Worm (Caenorhabditis elegans): Measurements from ENCODE around the gene F48G7.7.

The F48G7.7 gene

ce11 chrV:581616-582015 lies 44.6 kb downstream of the F48G7.7 start, which contains the start of gene nstp-7:
nstp-7 (plus strand) TSS chrV:581916.
- TF ChIP-seq Y22D7AL.16 (tag; optimal IDR thresholded peaks at IDR 0.05) = no peak
- TF ChIP-seq tbx-7 (tag; optimal IDR thresholded peaks at IDR 0.05) = no peak
- no peak for TF ChIP-seq sox-4 (tag; optimal IDR thresholded peaks at IDR 0.05)
- TF ChIP-seq ceh-45 (GFP tag; IDR thresholded peaks at IDR 0.05) = no peak
- TF ChIP-seq rnt-1 (tag; optimal IDR thresholded peaks at IDR 0.05) = no peak
- no peak for TF ChIP-seq dmd-4 (tag; optimal IDR thresholded peaks at IDR 0.05; ENCODE audit: borderline replicate concordance)
- TF ChIP-seq K09A11.1 (tag; optimal IDR thresholded peaks at IDR 0.05; ENCODE audit: insufficient read depth) = no peak
- TF ChIP-seq ceh-6 (GFP tag; optimal IDR thresholded peaks at IDR 0.05) = no peak
- no peak for TF ChIP-seq npax-4 (tag; optimal IDR thresholded peaks at IDR 0.05)
- no peak for TF ChIP-seq C08G9.2 (tag; optimal IDR thresholded peaks at IDR 0.05)
- no peak for TF ChIP-seq hlh-13 (GFP tag; optimal IDR thresholded peaks at IDR 0.05)
- TF ChIP-seq F13H6.1 (tag; optimal IDR thresholded peaks at IDR 0.05) = no peak
- TF ChIP-seq ceh-19 (GFP tag; optimal IDR thresholded peaks at IDR 0.05) = no peak
- no peak for TF ChIP-seq unc-55 (GFP tag; optimal IDR thresholded peaks at IDR 0.05)
- TF ChIP-seq pag-3 (tag; optimal IDR thresholded peaks at IDR 0.05; ENCODE audit: borderline replicate concordance) = no peak
- TF ChIP-seq ttx-3 (tag; optimal IDR thresholded peaks at IDR 0.05) = no peak
- TF ChIP-seq pha-4 (tag; optimal IDR thresholded peaks at IDR 0.05) = no peak
- no peak for TF ChIP-seq pros-1 (tag; optimal IDR thresholded peaks at IDR 0.05)

DNA sequence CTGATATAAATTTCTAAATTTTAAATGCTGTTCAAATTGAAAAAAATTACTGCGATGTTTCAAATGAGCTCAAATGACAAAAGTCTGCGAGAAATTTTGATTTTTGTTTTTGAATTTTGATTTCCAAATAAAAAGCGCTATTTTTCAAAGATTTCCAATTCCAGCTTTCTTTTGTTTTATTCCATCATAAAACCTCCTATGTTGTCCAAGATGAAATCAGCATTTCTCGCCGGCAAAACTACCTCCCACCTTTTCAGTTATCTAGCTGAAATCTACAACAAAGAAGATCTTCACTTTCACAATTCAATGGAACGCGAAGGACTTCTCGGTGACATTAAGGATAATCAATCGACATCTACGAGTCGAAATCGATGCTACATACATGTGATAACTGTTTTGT lies 47.2 kb downstream of the F48G7.7 start, which contains the start of gene K06H6.4:
TSS of gene K06H6.4 (plus strand) at position 301 of the 400 bp plus-strand sequence.
- TF ChIP-seq hlh-15 (tag; optimal IDR thresholded peaks at IDR 0.05) (no peak), lim-6 (tag; optimal IDR thresholded peaks at IDR 0.05) (no peak), fkh-10 (GFP tag; optimal IDR thresholded peaks at IDR 0.05) (no peak), rnt-1 (tag; optimal IDR thresholded peaks at IDR 0.05) (no peak), pat-9 (tag; optimal IDR thresholded peaks at IDR 0.05) (no peak), ceh-30 (tag; optimal IDR thresholded peaks at IDR 0.05) (no peak), unc-86 (tag; optimal IDR thresholded peaks at IDR 0.05) (no peak), Y22D7AL.16 (tag; optimal IDR thresholded peaks at IDR 0.05) (no peak), gmeb-2 (tag; optimal IDR thresholded peaks at IDR 0.05) (no peak), ceh-45 (GFP tag; IDR thresholded peaks at IDR 0.05) (no peak), nhr-11 (tag; optimal IDR thresholded peaks at IDR 0.05) (no peak)

- no peak for TF ChIP-seq hlh-13 (GFP tag; optimal IDR thresholded peaks at IDR 0.05)
- no peak for TF ChIP-seq zip-5 (tag; optimal IDR thresholded peaks at IDR 0.05)
- no peak for TF ChIP-seq K09A11.1 (tag; optimal IDR thresholded peaks at IDR 0.05; ENCODE audit: insufficient read depth)
- no peak for TF ChIP-seq hlh-15 (tag; optimal IDR thresholded peaks at IDR 0.05)
- TF ChIP-seq odd-2 (tag; optimal IDR thresholded peaks at IDR 0.05) = no peak
- TF ChIP-seq ceh-6 (GFP tag; optimal IDR thresholded peaks at IDR 0.05) = no peak
- no peak for TF ChIP-seq fax-1 (tag; optimal IDR thresholded peaks at IDR 0.05)
- no peak for TF ChIP-seq fkh-6 (tag; optimal IDR thresholded peaks at IDR 0.05)
Observed at ce11 chrV:576918-577317, 49.3 kb downstream of the F48G7.7 start.

- no peak for TF ChIP-seq pax-1 (tag; optimal IDR thresholded peaks at IDR 0.05)
- no peak for TF ChIP-seq ceh-9 (tag; optimal IDR thresholded peaks at IDR 0.05)
- TF ChIP-seq nhr-11 (tag; optimal IDR thresholded peaks at IDR 0.05) = no peak
- TF ChIP-seq madf-2 (tag; optimal IDR thresholded peaks at IDR 0.05) = no peak
- no peak for TF ChIP-seq ets-4 (tag; optimal IDR thresholded peaks at IDR 0.05)
- no peak for TF ChIP-seq K09A11.1 (tag; optimal IDR thresholded peaks at IDR 0.05; ENCODE audit: insufficient read depth)
- no peak for TF ChIP-seq pag-3 (tag; optimal IDR thresholded peaks at IDR 0.05; ENCODE audit: borderline replicate concordance)
- no peak for TF ChIP-seq hlh-8 (tag; optimal IDR thresholded peaks at IDR 0.05)
- no peak for TF ChIP-seq odd-2 (tag; optimal IDR thresholded peaks at IDR 0.05)
- no peak for TF ChIP-seq pha-4 (tag; optimal IDR thresholded peaks at IDR 0.05)
- no peak for TF ChIP-seq fkh-6 (tag; optimal IDR thresholded peaks at IDR 0.05)
- TF ChIP-seq eyg-1 (tag; optimal IDR thresholded peaks at IDR 0.05) = no peak
- no peak for TF ChIP-seq ref-2 (tag; optimal IDR thresholded peaks at IDR 0.05)
- no peak for TF ChIP-seq elt-4 (tag; optimal IDR thresholded peaks at IDR 0.05)
- no peak for TF ChIP-seq sox-2 (GFP tag; IDR thresholded peaks at IDR 0.05)
- no peak for TF ChIP-seq ceh-18 (tag; optimal IDR thresholded peaks at IDR 0.05)
- TF ChIP-seq sox-4 (tag; optimal IDR thresholded peaks at IDR 0.05) = no peak
Observed at ce11 chrV:576070-576469, 50.2 kb downstream of the F48G7.7 start, which contains the start of gene K06H6.5. K06H6.5 (plus strand) TSS chrV:576370.
